Fruit fly (Drosophila melanogaster) whole organism, embryonic: ENCODE results near the gene CG45045.

Source experiments
- Aef1 ChIP-seq: fragments of 200-800 bp; sonication (Bioruptor generic); IDR thresholded peaks from 3 replicates; pipeline ENCODE4 v1.3.6; 2022; ENCODE audit warnings: missing biosample characterization, missing genetic modification characterization
- Atf-2 ChIP-seq: fragments of 200-800 bp; sonication (Bioruptor generic); optimal IDR thresholded peaks from 2 replicates; lab custom pipeline; 2016; ENCODE audit warnings: missing biosample characterization, missing genetic modification characterization
- Bgb ChIP-seq: fragments of 200-800 bp; sonication (Bioruptor generic); IDR thresholded peaks from 2 replicates; pipeline ENCODE4 v1.3.6; 2022; ENCODE audit warnings: missing biosample characterization, missing genetic modification characterization; ENCODE audit not compliant: partially characterized antibody
- CG10209 ChIP-seq: fragments of 200-800 bp; sonication (Bioruptor generic); optimal IDR thresholded peaks from 3 replicates; lab custom pipeline; 2017; ENCODE audit warnings: missing biosample characterization, mild to moderate bottlenecking, missing genetic modification characterization, missing genetic modification reagents
- CG10979 ChIP-seq: fragments of 200-800 bp; sonication (Bioruptor generic); optimal IDR thresholded peaks from 2 replicates; lab custom pipeline; 2018; ENCODE audit warnings: missing biosample characterization, mild to moderate bottlenecking, missing genetic modification characterization, moderate library complexity
- CG11093 ChIP-seq: fragments of 200-800 bp; sonication (Bioruptor generic); IDR thresholded peaks from 3 replicates; pipeline ENCODE4 v1.3.6; 2022; ENCODE audit warnings: missing biosample characterization, missing genetic modification characterization
- CG1233 ChIP-seq: fragments of 200-800 bp; sonication (Bioruptor generic); optimal IDR thresholded peaks from 4 replicates; lab custom pipeline; 2018; ENCODE audit warnings: missing biosample characterization, mild to moderate bottlenecking, missing genetic modification characterization
- CG13296 ChIP-seq: fragments of 200-800 bp; sonication (Bioruptor generic); optimal IDR thresholded peaks from 3 replicates; lab custom pipeline; 2018; ENCODE audit warnings: missing biosample characterization, mild to moderate bottlenecking, missing genetic modification characterization
- CG14860 ChIP-seq: fragments of 200-800 bp; sonication (Bioruptor generic); IDR thresholded peaks from 3 replicates; pipeline ENCODE4 v1.3.6; 2022; ENCODE audit warnings: missing biosample characterization, missing genetic modification characterization; ENCODE audit not compliant: partially characterized antibody
- CG14965 ChIP-seq: fragments of 200-800 bp; sonication (Bioruptor generic); optimal IDR thresholded peaks from 2 replicates; lab custom pipeline; 2016; ENCODE audit warnings: missing biosample characterization, missing genetic modification characterization, borderline replicate concordance
- CG15479 ChIP-seq: fragments of 200-800 bp; sonication (Bioruptor generic); optimal IDR thresholded peaks from 3 replicates; lab custom pipeline; 2019; ENCODE audit warnings: missing biosample characterization, mild to moderate bottlenecking, missing genetic modification characterization, moderate library complexity
- CG1602 ChIP-seq: fragments of 200-800 bp; sonication (Bioruptor generic); optimal IDR thresholded peaks from 3 replicates; lab custom pipeline; 2016; ENCODE audit warnings: missing biosample characterization, missing genetic modification characterization
- CG16815 ChIP-seq: fragments of 200-800 bp; sonication (Bioruptor generic); optimal IDR thresholded peaks from 3 replicates; lab custom pipeline; 2017; ENCODE audit warnings: missing biosample characterization, mild to moderate bottlenecking, missing genetic modification characterization
- CG17361 ChIP-seq: fragments of 200-800 bp; sonication (Bioruptor generic); IDR thresholded peaks from 3 replicates; pipeline ENCODE4 v1.3.6; 2022; ENCODE audit warnings: missing biosample characterization, missing genetic modification characterization
- CG17912 ChIP-seq: fragments of 200-800 bp; sonication (Bioruptor generic); optimal IDR thresholded peaks from 2 replicates; lab custom pipeline; 2018; ENCODE audit warnings: missing biosample characterization, mild to moderate bottlenecking, missing genetic modification characterization
- CG18476 ChIP-seq: fragments of 200-800 bp; sonication (Bioruptor generic); optimal IDR thresholded peaks from 2 replicates; lab custom pipeline; 2016; ENCODE audit warnings: missing biosample characterization, mild to moderate bottlenecking, missing genetic modification characterization
- CG18619 ChIP-seq: fragments of 200-800 bp; sonication (Bioruptor generic); optimal IDR thresholded peaks from 3 replicates; lab custom pipeline; 2017; ENCODE audit warnings: missing biosample characterization, mild to moderate bottlenecking, missing genetic modification characterization
- CG2116 ChIP-seq: fragments of 200-800 bp; sonication (Bioruptor generic); optimal IDR thresholded peaks from 3 replicates; lab custom pipeline; 2018; ENCODE audit warnings: missing biosample characterization, mild to moderate bottlenecking, missing genetic modification characterization
- CG2129 ChIP-seq: fragments of 200-800 bp; sonication (Bioruptor generic); IDR thresholded peaks from 2 replicates; pipeline ENCODE4 v1.3.6; 2022; ENCODE audit warnings: missing biosample characterization, missing genetic modification characterization; ENCODE audit not compliant: partially characterized antibody
- CG30020 ChIP-seq: fragments of 200-800 bp; optimal IDR thresholded peaks from 2 replicates; lab custom pipeline; 2019; ENCODE audit warnings: missing biosample characterization, mild to moderate bottlenecking, missing genetic modification characterization, moderate library complexity
- CG31224 ChIP-seq: fragments of 200-800 bp; sonication (Bioruptor generic); IDR thresholded peaks from 2 replicates; pipeline ENCODE4 v1.3.6; 2022; ENCODE audit warnings: missing biosample characterization, missing genetic modification characterization
- CG32767 ChIP-seq: fragments of 200-800 bp; sonication (Bioruptor generic); IDR thresholded peaks from 2 replicates; pipeline ENCODE4 v1.3.6; 2022; ENCODE audit warnings: missing biosample characterization, missing genetic modification characterization
- CG3281 ChIP-seq: fragments of 200-800 bp; sonication (Bioruptor generic); optimal IDR thresholded peaks from 3 replicates; lab custom pipeline; 2017; ENCODE audit warnings: missing biosample characterization, mild to moderate bottlenecking, missing genetic modification characterization
- CG4820 ChIP-seq: fragments of 200-800 bp; sonication (Bioruptor generic); optimal IDR thresholded peaks from 3 replicates; lab custom pipeline; 2016; ENCODE audit warnings: missing biosample characterization, missing genetic modification characterization
- CG6791 ChIP-seq: fragments of 200-800 bp; sonication (Bioruptor generic); IDR thresholded peaks from 3 replicates; pipeline ENCODE4 v1.3.6; 2022; ENCODE audit warnings: missing biosample characterization, missing genetic modification characterization; ENCODE audit not compliant: partially characterized antibody
- CG6854 ChIP-seq: fragments of 200-800 bp; sonication (Bioruptor generic); optimal IDR thresholded peaks from 3 replicates; lab custom pipeline; 2017; ENCODE audit warnings: missing biosample characterization, mild to moderate bottlenecking, missing genetic modification characterization
- CG8478 ChIP-seq: fragments of >200 bp; optimal IDR thresholded peaks from 2 replicates; lab custom pipeline; 2018
- CG8765 ChIP-seq: fragments of 200-800 bp; sonication (Bioruptor generic); IDR thresholded peaks from 2 replicates; pipeline ENCODE4 v1.3.6; 2022; ENCODE audit warnings: missing biosample characterization, missing genetic modification characterization
- CG9609 ChIP-seq: fragments of 200-800 bp; sonication (Bioruptor generic); optimal IDR thresholded peaks from 3 replicates; lab custom pipeline; 2016; ENCODE audit warnings: missing biosample characterization, missing genetic modification characterization
- E2f2 ChIP-seq: fragments of 200-800 bp; sonication (Bioruptor generic); IDR thresholded peaks from 2 replicates; pipeline ENCODE4 v1.3.6; 2022; ENCODE audit warnings: missing biosample characterization, missing genetic modification characterization
- ERR ChIP-seq: fragments of 200-800 bp; sonication (Bioruptor generic); optimal IDR thresholded peaks from 2 replicates; lab custom pipeline; 2016; ENCODE audit warnings: missing biosample characterization, missing genetic modification characterization
- Fer1 ChIP-seq: fragments of 200-800 bp; sonication (Bioruptor generic); optimal IDR thresholded peaks from 2 replicates; lab custom pipeline; 2017; ENCODE audit warnings: missing biosample characterization, mild to moderate bottlenecking, missing genetic modification characterization
- Hand ChIP-seq: fragments of 200-800 bp; sonication (Bioruptor generic); optimal IDR thresholded peaks from 2 replicates; lab custom pipeline; 2017; ENCODE audit warnings: mild to moderate bottlenecking, missing biosample characterization, missing genetic modification reagents, missing genetic modification characterization
- Hey ChIP-seq: fragments of 200-800 bp; sonication (Bioruptor generic); optimal IDR thresholded peaks from 3 replicates; lab custom pipeline; 2018; ENCODE audit warnings: missing biosample characterization, mild to moderate bottlenecking, missing genetic modification characterization
- Hmx ChIP-seq: fragments of 200-800 bp; sonication (Bioruptor generic); optimal IDR thresholded peaks from 2 replicates; lab custom pipeline; 2016; ENCODE audit warnings: missing biosample characterization, missing genetic modification characterization
- Hr3 ChIP-seq: fragments of 200-800 bp; sonication (Bioruptor generic); optimal IDR thresholded peaks from 3 replicates; lab custom pipeline; 2016; ENCODE audit warnings: missing biosample characterization, missing genetic modification characterization
- Taf1 ChIP-seq: fragments of 200-800 bp; sonication (Bioruptor generic); IDR thresholded peaks from 2 replicates; pipeline ENCODE4 v1.3.6; 2022; ENCODE audit warnings: missing biosample characterization, missing genetic modification characterization
- Tbp ChIP-seq: fragments of >200 bp; optimal IDR thresholded peaks from 2 replicates; lab custom pipeline; 2018; ENCODE audit warnings: missing biosample characterization, missing genetic modification characterization
- ap ChIP-seq: fragments of 200-800 bp; sonication (Bioruptor generic); IDR thresholded peaks from 2 replicates; pipeline ENCODE4 v1.3.6; 2022; ENCODE audit warnings: missing biosample characterization, missing genetic modification characterization
- ase ChIP-seq: fragments of 200-800 bp; sonication (Bioruptor generic); IDR thresholded peaks from 3 replicates; pipeline ENCODE4 v1.3.6; 2022; ENCODE audit warnings: missing biosample characterization, missing genetic modification characterization
- bowl ChIP-seq: fragments of 200-800 bp; sonication (Bioruptor generic); IDR thresholded peaks from 2 replicates; pipeline ENCODE4 v1.3.6; 2022; ENCODE audit warnings: missing biosample characterization, missing genetic modification characterization
- br ChIP-seq: fragments of >200 bp; optimal IDR thresholded peaks from 2 replicates; lab custom pipeline; 2017
- chinmo ChIP-seq: fragments of 200-800 bp; sonication (Bioruptor generic); IDR thresholded peaks from 4 replicates; pipeline ENCODE4 v1.3.6; 2022; ENCODE audit warnings: missing biosample characterization, missing genetic modification characterization; ENCODE audit not compliant: partially characterized antibody
- gem ChIP-seq: fragments of 200-800 bp; sonication (Bioruptor generic); optimal IDR thresholded peaks from 2 replicates; lab custom pipeline; 2019; ENCODE audit warnings: missing biosample characterization, mild to moderate bottlenecking, missing genetic modification characterization, moderate library complexity
- grn ChIP-seq: fragments of 200-800 bp; sonication (Bioruptor generic); optimal IDR thresholded peaks from 3 replicates; lab custom pipeline; 2017; ENCODE audit warnings: missing biosample characterization, missing genetic modification characterization
- inv ChIP-seq: fragments of 200-800 bp; sonication (Bioruptor generic); IDR thresholded peaks from 2 replicates; pipeline ENCODE4 v1.3.6; 2022; ENCODE audit warnings: missing biosample characterization, missing genetic modification characterization; ENCODE audit not compliant: partially characterized antibody
- lilli ChIP-seq: fragments of 200-800 bp; sonication (Bioruptor generic); optimal IDR thresholded peaks from 3 replicates; lab custom pipeline; 2016; ENCODE audit warnings: missing biosample characterization, missing genetic modification characterization
- lmd ChIP-seq: fragments of 200-800 bp; sonication (Bioruptor generic); IDR thresholded peaks from 2 replicates; pipeline ENCODE4 v1.3.6; 2022; ENCODE audit warnings: missing biosample characterization, missing genetic modification characterization
- seq ChIP-seq: fragments of 200-800 bp; sonication (Bioruptor generic); IDR thresholded peaks from 2 replicates; pipeline ENCODE4 v1.3.6; 2022; ENCODE audit warnings: missing biosample characterization, missing genetic modification characterization
- stwl ChIP-seq: fragments of 200-800 bp; sonication (Bioruptor generic); optimal IDR thresholded peaks from 3 replicates; lab custom pipeline; 2018; ENCODE audit warnings: missing biosample characterization, mild to moderate bottlenecking, missing genetic modification characterization, moderate library complexity
- tio ChIP-seq: fragments of 200-800 bp; sonication (Bioruptor generic); optimal IDR thresholded peaks from 2 replicates; lab custom pipeline; 2017; ENCODE audit warnings: missing biosample characterization, missing genetic modification characterization, inconsistent platforms

Gene CG45045

DNA sequence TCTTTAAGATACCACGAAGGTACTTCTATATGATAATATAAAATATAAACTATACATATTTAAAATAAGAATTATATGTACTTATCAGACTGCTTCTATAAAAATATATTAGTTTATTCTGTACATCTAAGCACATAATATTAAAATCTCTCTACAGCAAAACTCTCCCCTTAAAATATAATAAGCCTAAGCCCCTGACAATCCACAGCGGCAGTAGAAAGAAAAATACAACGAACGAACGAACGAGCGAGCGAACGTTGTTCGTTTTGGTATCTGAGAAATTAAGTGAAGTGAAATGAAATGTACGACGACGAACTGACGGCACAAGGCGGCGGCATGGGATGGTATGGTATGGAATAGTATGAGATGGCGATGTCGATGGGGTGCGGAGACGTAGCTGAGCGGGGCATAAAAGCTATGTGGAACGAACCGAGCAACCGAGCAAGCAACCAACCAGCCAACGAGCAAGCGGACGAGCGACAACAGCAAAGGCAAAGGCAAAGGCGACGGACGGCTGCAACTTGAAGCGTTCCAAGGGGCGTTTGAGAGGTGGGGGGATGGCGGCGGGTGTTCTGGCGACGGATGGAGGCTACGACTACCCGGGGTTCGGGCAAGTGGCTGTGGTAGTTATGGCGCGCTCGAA is 33.2 kb downstream of the CG45045 start (continued):
- peak; percentile 99 for TF ChIP-seq chinmo
- TF ChIP-seq tio (GFP tag; lab: Kevin White, UChicago), result no peak
- TF ChIP-seq Hmx, result peak; percentile 60
- peak; percentile 95; the same call in 2 of the 3 replicates for TF ChIP-seq CG11093
- peak; percentile 99 for TF ChIP-seq Hr3 (GFP tag; lab: Kevin White, UChicago)
- TF ChIP-seq Atf-2 (GFP tag; lab: Kevin White, UChicago), result peak; percentile 52
- peak; percentile 88 for TF ChIP-seq E2f2
- TF ChIP-seq CG14965 (GFP tag; lab: Kevin White, UChicago), result no peak
- TF ChIP-seq ase (GFP tag; lab: Robert Waterston, UW), result peak; percentile 96
- TF ChIP-seq Hand (GFP tag; lab: Kevin White, UChicago), result peak; percentile 99
- peak; percentile 96 for TF ChIP-seq Taf1
- TF ChIP-seq CG9609 (GFP tag; lab: Kevin White, UChicago), result peak; percentile 65
- peak; percentile 98 for TF ChIP-seq lmd (GFP tag; lab: Robert Waterston, UW)
- TF ChIP-seq CG16815, result peak; percentile 94
- peak; percentile 99 for TF ChIP-seq CG3281 (GFP tag; lab: Kevin White, UChicago)
- peak; percentile 94 for TF ChIP-seq lilli
- peak; percentile 91 for TF ChIP-seq CG18476 (GFP tag; lab: Kevin White, UChicago)
- TF ChIP-seq CG32767 (GFP tag; lab: Robert Waterston, UW), result peak; percentile 98
- peak; percentile 99 for TF ChIP-seq CG10209 (GFP tag; lab: Kevin White, UChicago)
- peak; percentile 95 for TF ChIP-seq CG4820
- no peak for TF ChIP-seq grn (GFP tag; lab: Kevin White, UChicago)
- TF ChIP-seq CG15479 (GFP tag; lab: Kevin White, UChicago), result no peak
- peak; percentile 45; the same call in 1 of the 2 replicates for TF ChIP-seq Bgb (GFP tag; lab: Robert Waterston, UW)
- TF ChIP-seq stwl (tag; lab: Kevin White, UChicago), result no peak
- peak; percentile 97 for TF ChIP-seq bowl (GFP tag; lab: Robert Waterston, UW)
- no peak for TF ChIP-seq Tbp (GFP tag; lab: Kevin White, UChicago)
- TF ChIP-seq CG6854 (GFP tag; lab: Kevin White, UChicago), result peak; percentile 98
- no peak for TF ChIP-seq inv (GFP tag; lab: Robert Waterston, UW)
- peak; percentile 96 for TF ChIP-seq CG1602 (GFP tag; lab: Kevin White, UChicago)
- TF ChIP-seq CG2129 (GFP tag; lab: Robert Waterston, UW), result no peak
- peak; percentile 87 for TF ChIP-seq CG2116 (GFP tag; lab: Kevin White, UChicago)
- TF ChIP-seq CG17361, result peak; percentile 100
- peak; percentile 89 for TF ChIP-seq CG30020 (tag; lab: Kevin White, UChicago)
- no peak for TF ChIP-seq Hey (tag; lab: Kevin White, UChicago)
- no peak for TF ChIP-seq CG6791 (GFP tag; lab: Robert Waterston, UW)
- TF ChIP-seq CG18619, result peak; percentile 99
- TF ChIP-seq Fer1 (GFP tag; lab: Kevin White, UChicago), result peak; percentile 100
- peak; percentile 97 for TF ChIP-seq Aef1 (GFP tag; lab: Robert Waterston, UW)
- peak; percentile 93 for TF ChIP-seq CG17912 (GFP tag; lab: Kevin White, UChicago)
- TF ChIP-seq CG1233 (GFP tag; lab: Kevin White, UChicago), result peak; percentile 97
- peak; percentile 98 for TF ChIP-seq CG10979
- TF ChIP-seq gem, result peak; percentile 99
- TF ChIP-seq CG8765, result peak; percentile 78
- no peak for TF ChIP-seq CG8478 (lab: Kevin White, UChicago)
- no peak for TF ChIP-seq CG14860 (GFP tag; lab: Robert Waterston, UW)
- TF ChIP-seq CG31224 (GFP tag; lab: Robert Waterston, UW), result peak; percentile 96
- TF ChIP-seq br (lab: Kevin White, UChicago), result no peak
- TF ChIP-seq CG13296 (GFP tag; lab: Kevin White, UChicago), result peak; percentile 99
- TF ChIP-seq ap (GFP tag; lab: Robert Waterston, UW), result peak; percentile 97
- TF ChIP-seq ERR (GFP tag; lab: Kevin White, UChicago), result no peak
- TF ChIP-seq seq, result peak; percentile 98
